Fruit fly (Drosophila melanogaster): ENCODE results near the gene RpS26.
A peak's percentile ranks its signal among the peaks of the same experiment; 100 is the strongest.

Gene RpS26

DNA sequence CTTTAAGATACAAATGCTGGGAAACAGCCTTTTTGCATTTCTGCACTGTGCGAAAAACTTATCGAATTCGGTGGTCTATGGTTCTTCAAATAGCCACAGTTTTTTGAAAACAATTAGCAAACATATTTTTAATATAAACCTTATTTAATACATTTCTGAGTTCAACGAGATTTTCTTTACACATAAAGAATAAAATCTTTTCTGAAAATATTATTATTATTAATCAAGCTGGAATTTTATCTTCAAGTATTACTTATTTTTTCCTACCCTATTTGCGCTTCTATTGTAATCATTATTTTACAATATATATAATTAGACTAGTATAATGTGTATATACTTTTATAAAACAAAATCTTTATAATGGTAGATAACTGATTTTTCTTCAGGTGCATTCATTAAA lies 39.1 kb upstream of the RpS26 start:
- TF ChIP-seq Crg-1 (GFP tag; optimal IDR thresholded peaks at IDR 0.05) (no peak), CG14711 (tag; optimal IDR thresholded peaks at IDR 0.05) (no peak), ovo (GFP tag; optimal IDR thresholded peaks at IDR 0.05) (no peak)

DNA sequence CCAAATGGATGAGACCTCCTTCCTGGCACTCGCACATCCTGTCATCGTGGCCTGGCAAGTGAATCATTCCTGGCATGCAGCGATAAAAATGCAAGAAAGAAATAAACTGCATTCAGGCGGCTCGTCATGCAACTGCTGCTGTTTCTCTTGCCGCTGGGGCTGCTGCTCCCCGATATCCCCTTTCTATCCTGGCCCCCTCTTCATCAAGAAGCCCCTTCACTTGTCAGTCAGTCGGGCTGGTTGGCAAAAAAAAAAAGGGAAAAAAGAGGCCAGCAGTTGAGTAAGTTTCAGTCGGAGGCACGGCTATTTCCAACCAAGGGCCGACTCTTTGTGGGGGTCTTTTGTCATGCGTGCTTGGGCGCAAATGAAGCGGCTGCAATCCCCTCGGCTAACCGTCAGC lies 38.7 kb upstream of the RpS26 start:
- TF ChIP-seq Crg-1 (GFP tag; optimal IDR thresholded peaks at IDR 0.05) (no peak), CG33017 (tag; optimal IDR thresholded peaks at IDR 0.05) (no peak), CG1620 (GFP tag; optimal IDR thresholded peaks at IDR 0.05) (no peak), cnc (optimal IDR thresholded peaks at IDR 0.05) (no peak), CG14711 (tag; optimal IDR thresholded peaks at IDR 0.05) (no peak), kay (GFP tag; ENCODE audit: borderline replicate concordance) (no peak), CG7101 (tag; optimal IDR thresholded peaks at IDR 0.05) (no peak)

DNA sequence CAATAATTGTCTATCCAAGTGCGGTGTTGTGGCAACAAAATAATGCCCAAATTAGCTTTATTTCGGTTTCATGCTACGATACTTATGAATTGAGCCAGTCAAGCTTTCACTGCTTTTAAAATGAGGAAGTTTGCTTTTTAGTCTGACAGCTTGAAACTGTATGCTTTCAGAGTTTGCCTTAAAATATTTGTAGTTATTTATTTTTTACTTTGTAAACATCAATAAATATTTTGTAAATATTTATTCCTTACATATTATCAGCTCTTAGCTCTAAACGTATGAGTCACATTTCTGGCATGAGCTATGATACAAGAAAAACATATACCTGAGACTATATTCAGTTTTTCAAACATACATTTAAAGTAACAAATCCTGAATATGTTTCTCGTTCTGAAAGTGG lies 38.0 kb upstream of the RpS26 start:
- TF ChIP-seq pad (GFP tag; optimal IDR thresholded peaks at IDR 0.05) (no peak), toe (GFP tag; optimal IDR thresholded peaks at IDR 0.05) (no peak), Clk (GFP tag; optimal IDR thresholded peaks at IDR 0.05) (no peak)

DNA sequence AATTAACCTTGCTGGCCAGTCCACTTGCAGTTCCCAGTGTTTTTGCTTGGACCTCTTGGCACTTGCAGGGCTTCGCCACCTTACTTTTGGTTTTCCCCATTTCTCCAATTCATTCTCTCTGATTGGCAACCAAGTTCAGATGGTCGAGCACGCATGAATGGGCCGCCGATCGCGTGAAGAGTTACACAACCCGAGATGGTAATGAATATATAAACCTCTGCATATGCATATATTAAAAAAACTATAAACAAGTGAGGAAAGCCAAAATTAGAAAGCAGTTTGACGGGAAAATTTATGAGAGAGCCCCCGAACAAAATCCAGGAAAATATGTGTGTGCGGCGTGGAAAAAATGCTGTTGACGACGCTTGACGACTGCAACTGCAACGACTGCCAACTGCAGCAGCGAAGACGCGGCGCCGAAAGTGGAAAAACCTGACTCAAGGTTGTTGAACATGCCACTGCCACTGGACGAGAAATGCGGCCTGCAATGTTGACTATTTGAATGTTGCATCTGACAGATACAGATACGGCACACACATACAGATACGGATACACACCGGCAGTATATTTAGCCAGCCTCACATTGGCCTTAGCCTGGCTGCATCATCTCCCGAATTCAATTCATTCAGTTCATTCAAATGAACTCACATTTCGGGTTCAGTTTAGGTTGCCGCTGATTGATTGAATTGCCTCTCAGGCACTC lies 37.4 kb upstream of the RpS26 start:
- TF ChIP-seq kay (GFP tag; ENCODE audit: borderline replicate concordance) = no peak
- no peak for TF ChIP-seq tj (GFP tag; optimal IDR thresholded peaks at IDR 0.05)
- TF ChIP-seq Crg-1 (GFP tag; optimal IDR thresholded peaks at IDR 0.05) = no peak
- TF ChIP-seq toe (GFP tag; optimal IDR thresholded peaks at IDR 0.05) = no peak
- no peak for TF ChIP-seq CG12768 (GFP tag; optimal IDR thresholded peaks at IDR 0.05)
- no peak for TF ChIP-seq CG7045 (GFP tag; optimal IDR thresholded peaks at IDR 0.05)

DNA sequence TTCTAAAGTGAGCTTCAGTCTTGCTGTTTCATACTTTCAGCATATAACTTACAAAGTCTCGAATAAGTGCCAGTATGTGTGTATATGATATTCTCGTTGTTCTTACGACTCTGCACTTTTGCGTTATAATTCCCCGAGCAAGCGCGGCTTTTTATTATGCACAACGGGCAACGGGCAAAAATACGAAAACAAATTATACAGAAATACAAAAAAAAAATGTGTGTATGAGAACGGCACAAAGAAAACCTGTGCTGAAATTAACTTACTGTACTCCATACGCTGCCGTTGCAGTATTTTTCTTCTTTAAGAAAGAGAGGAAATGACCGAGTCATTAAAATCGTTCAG lies 36.1 kb upstream of the RpS26 start:
- peak; percentile 95 for TF ChIP-seq tj (GFP tag; optimal IDR thresholded peaks at IDR 0.05)
- no peak for TF ChIP-seq bab1 (GFP tag; optimal IDR thresholded peaks at IDR 0.05)
- no peak for TF ChIP-seq cic (GFP tag; optimal IDR thresholded peaks at IDR 0.05)

DNA sequence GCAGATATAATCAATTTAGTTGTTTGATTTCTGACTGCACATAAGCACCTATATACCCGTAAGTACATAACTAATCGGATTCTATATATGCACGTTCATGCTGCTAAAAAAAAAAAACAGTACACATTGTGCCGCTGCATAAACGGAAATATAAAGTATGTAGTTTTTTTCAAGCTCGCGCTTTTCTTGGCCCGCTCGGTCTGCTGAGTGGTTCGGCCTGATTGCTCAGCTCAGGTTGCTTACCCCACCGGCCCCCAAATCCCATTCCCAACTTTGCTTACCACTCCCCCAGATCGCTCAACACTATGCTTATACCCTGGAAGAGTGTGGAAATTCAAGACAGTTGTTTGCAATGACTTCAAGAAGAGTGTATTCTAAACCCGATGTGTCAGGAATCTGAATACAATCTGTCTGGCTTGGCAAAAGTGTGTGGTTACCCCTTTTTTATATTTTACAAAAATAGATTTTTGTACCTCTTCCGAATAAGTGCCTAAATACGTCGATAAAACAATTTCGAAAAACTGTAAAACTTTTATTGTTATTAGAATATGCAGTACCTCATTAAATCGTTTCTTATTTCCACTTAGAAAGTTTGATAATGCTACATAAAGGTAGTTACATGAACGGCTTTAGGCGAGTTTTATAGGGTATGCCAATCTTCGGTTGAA lies 35.6 kb upstream of the RpS26 start:
- no peak for TF ChIP-seq ovo (GFP tag; optimal IDR thresholded peaks at IDR 0.05)
- TF ChIP-seq tj (GFP tag; optimal IDR thresholded peaks at IDR 0.05) = peak; percentile 95

DNA sequence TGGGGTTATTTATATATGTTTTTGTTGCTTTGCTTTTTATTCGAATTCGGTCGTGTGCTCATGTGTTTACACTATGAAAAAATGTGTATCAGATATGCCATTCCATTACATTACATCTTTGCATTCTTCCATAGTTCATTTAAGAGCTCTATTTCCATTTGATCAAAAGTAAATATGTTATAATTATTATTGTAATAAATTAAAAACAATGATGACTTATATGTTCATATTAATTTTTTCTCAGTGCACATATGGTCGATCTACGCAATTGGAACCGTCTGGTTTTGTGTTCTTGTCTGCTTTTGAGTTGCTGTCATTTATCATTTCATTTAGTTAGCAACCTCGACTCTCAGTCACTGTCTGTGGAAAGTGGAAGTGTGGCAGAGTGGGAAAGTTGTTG lies 34.4 kb upstream of the RpS26 start:
- peak; percentile 1 for TF ChIP-seq CG7101 (tag; optimal IDR thresholded peaks at IDR 0.05)
- TF ChIP-seq CG5204 (GFP tag; optimal IDR thresholded peaks at IDR 0.05) = no peak
- no peak for TF ChIP-seq toe (GFP tag; optimal IDR thresholded peaks at IDR 0.05)
- peak; percentile 94 for TF ChIP-seq bab1 (GFP tag; optimal IDR thresholded peaks at IDR 0.05)
- TF ChIP-seq tj (GFP tag; optimal IDR thresholded peaks at IDR 0.05) = peak; percentile 29
- no peak for TF ChIP-seq CG1620 (GFP tag; optimal IDR thresholded peaks at IDR 0.05)
- TF ChIP-seq CG14711 (tag; optimal IDR thresholded peaks at IDR 0.05) = peak; percentile 47
- no peak for TF ChIP-seq Crg-1 (GFP tag; optimal IDR thresholded peaks at IDR 0.05)
- TF ChIP-seq cic (GFP tag; optimal IDR thresholded peaks at IDR 0.05) = no peak
- peak; percentile 21 for TF ChIP-seq CG11617 (GFP tag; optimal IDR thresholded peaks at IDR 0.05)
- no peak for TF ChIP-seq ovo (GFP tag; optimal IDR thresholded peaks at IDR 0.05)
- TF ChIP-seq kay (GFP tag; ENCODE audit: borderline replicate concordance) = no peak

DNA sequence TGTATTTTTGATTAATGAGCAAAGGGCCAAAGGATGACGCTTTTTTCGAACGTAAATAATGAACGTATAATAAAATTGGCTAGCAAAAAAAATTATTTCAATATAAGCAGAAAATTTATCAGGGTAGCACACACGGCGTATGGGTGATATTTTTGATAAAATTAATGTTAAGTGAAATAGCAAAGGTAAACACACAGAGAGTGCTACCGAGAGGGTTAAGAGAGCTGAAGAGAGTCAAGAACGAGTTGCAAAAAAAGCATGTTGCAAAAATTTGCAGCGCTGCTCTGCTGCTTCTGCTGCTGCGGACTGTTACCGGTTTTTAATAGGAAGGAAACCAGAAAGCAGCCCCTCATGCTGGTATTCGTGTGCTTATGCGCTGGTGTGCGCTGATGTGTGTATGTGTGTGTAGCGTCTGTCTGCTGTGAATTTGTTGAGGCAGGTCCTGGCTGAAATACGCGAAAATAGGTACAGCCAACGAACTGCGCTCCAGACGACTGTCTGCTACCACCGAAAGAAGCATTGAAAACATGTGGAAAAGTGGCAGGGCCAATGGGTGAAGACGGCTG lies 26.6 kb upstream of the RpS26 start:
- no peak for TF ChIP-seq CG12768 (GFP tag; optimal IDR thresholded peaks at IDR 0.05)
- TF ChIP-seq ovo (GFP tag; optimal IDR thresholded peaks at IDR 0.05) = no peak
- TF ChIP-seq kay (GFP tag; ENCODE audit: borderline replicate concordance) = no peak
- no peak for TF ChIP-seq cnc (optimal IDR thresholded peaks at IDR 0.05)
- no peak for TF ChIP-seq Crg-1 (GFP tag; optimal IDR thresholded peaks at IDR 0.05)
- no peak for TF ChIP-seq toe (GFP tag; optimal IDR thresholded peaks at IDR 0.05)
- no peak for TF ChIP-seq CG33017 (tag; optimal IDR thresholded peaks at IDR 0.05)
- TF ChIP-seq CG7101 (tag; optimal IDR thresholded peaks at IDR 0.05) = no peak
- TF ChIP-seq pad (GFP tag; optimal IDR thresholded peaks at IDR 0.05) = no peak
- TF ChIP-seq CG11617 (GFP tag; optimal IDR thresholded peaks at IDR 0.05) = no peak
- no peak for TF ChIP-seq tj (GFP tag; optimal IDR thresholded peaks at IDR 0.05)
- TF ChIP-seq CG5204 (GFP tag; optimal IDR thresholded peaks at IDR 0.05) = no peak
- TF ChIP-seq CG7045 (GFP tag; optimal IDR thresholded peaks at IDR 0.05) = no peak
- TF ChIP-seq Mnt (GFP tag; optimal IDR thresholded peaks at IDR 0.05) = no peak
- no peak for TF ChIP-seq bab1 (GFP tag; optimal IDR thresholded peaks at IDR 0.05)
- no peak for TF ChIP-seq Clk (GFP tag; optimal IDR thresholded peaks at IDR 0.05)
- no peak for TF ChIP-seq cic (GFP tag; optimal IDR thresholded peaks at IDR 0.05)
- TF ChIP-seq CG14711 (tag; optimal IDR thresholded peaks at IDR 0.05) = no peak
- TF ChIP-seq Hr96 (GFP tag; optimal IDR thresholded peaks at IDR 0.05) = no peak
